Worm (Caenorhabditis elegans): Measurements from ENCODE around the gene C07D10.6.

DNA sequence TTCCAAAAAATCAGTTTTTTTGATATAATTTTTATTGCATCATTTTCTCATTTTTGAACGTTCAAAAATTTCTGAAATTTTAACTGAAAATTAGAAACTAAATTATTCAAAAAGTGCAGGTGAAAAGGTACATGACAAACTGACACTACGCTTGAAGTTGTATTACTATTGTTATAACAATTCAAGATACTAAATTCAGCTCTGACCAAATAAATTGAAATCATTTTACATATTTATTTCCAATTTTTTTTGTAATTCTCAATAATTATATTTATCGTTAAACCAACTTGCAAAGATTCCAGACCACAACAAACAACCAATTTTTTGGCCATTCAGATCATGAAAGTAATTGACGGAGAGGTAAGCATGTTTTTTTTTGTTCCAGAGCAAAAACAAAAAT, 6.3 kb downstream of the C07D10.6 start, which contains the start of gene sre-3:
- no peak for TF ChIP-seq lsy-27 (tag; optimal IDR thresholded peaks at IDR 0.05; ENCODE audit: borderline replicate concordance, insufficient read depth)
- TF ChIP-seq ztf-22 (GFP tag; optimal IDR thresholded peaks at IDR 0.05), result no peak
- no peak for TF ChIP-seq egrh-3 (GFP tag; IDR thresholded peaks at IDR 0.05)
- no peak for TF ChIP-seq ama-1 (optimal IDR thresholded peaks at IDR 0.05)
- no peak for TF ChIP-seq ama-1 (GFP tag; optimal IDR thresholded peaks at IDR 0.05)
- TF ChIP-seq B0035.1 (tag; optimal IDR thresholded peaks at IDR 0.05), result no peak
- no peak for TF ChIP-seq ztf-25 (GFP tag; IDR thresholded peaks at IDR 0.05)
- no peak for TF ChIP-seq pha-4 (tag; optimal IDR thresholded peaks at IDR 0.05)
- TF ChIP-seq ztf-3 (GFP tag; optimal IDR thresholded peaks at IDR 0.05), result no peak
- no peak for TF ChIP-seq ceh-91 (GFP tag; IDR thresholded peaks at IDR 0.05)
- TF ChIP-seq nfya-1 (tag; optimal IDR thresholded peaks at IDR 0.05; ENCODE audit: borderline replicate concordance, insufficient read depth), result no peak
